Worm (Caenorhabditis elegans) whole organism, L3 larva: ENCODE results near the gene nhr-136.

Source experiments
- aly-2 ChIP-seq: fragments of 150-350 bp; optimal IDR thresholded peaks from 2 replicates; lab custom pipeline; 2014; ENCODE audit warnings: missing biosample characterization, missing genetic modification characterization
- egl-27 ChIP-seq: sonication (generic microtip); optimal IDR thresholded peaks from 4 replicates; lab custom pipeline; 2017; ENCODE audit warnings: missing biosample characterization, missing genetic modification reagents, missing genetic modification characterization
- elt-1 ChIP-seq: fragments of 150-350 bp; optimal IDR thresholded peaks from 2 replicates; lab custom pipeline; 2014; ENCODE audit warnings: missing biosample characterization, missing genetic modification characterization
- elt-2 ChIP-seq: sonication (generic microtip); optimal IDR thresholded peaks from 2 replicates; lab custom pipeline; 2016; ENCODE audit warnings: missing genetic modification reagents, mild to moderate bottlenecking, missing genetic modification characterization, missing compliant biosample characterization
- fos-1 ChIP-seq: fragments of 150-350 bp; optimal IDR thresholded peaks from 2 replicates; lab custom pipeline; 2014; ENCODE audit warnings: missing biosample characterization, missing genetic modification characterization
- lin-15B ChIP-seq: fragments of 150-350 bp; optimal IDR thresholded peaks from 2 replicates; lab custom pipeline; 2014; ENCODE audit warnings: missing biosample characterization, missing genetic modification characterization
- nhr-12 ChIP-seq: fragments of 150-350 bp; optimal IDR thresholded peaks from 2 replicates; lab custom pipeline; 2014; ENCODE audit warnings: missing biosample characterization, missing genetic modification characterization
- pqm-1 ChIP-seq: fragments of 150-350 bp; optimal IDR thresholded peaks from 2 replicates; lab custom pipeline; 2017; ENCODE audit warnings: missing biosample characterization, missing genetic modification characterization, inconsistent platforms
- skn-1 ChIP-seq: fragments of 150-350 bp; optimal IDR thresholded peaks from 2 replicates; lab custom pipeline; 2014; ENCODE audit warnings: missing biosample characterization, missing genetic modification characterization
- tbx-2 ChIP-seq: sonication (generic microtip); optimal IDR thresholded peaks from 2 replicates; lab custom pipeline; 2016; ENCODE audit warnings: mild to moderate bottlenecking, missing genetic modification characterization, missing compliant biosample characterization
- unc-39 ChIP-seq: sonication (generic microtip); optimal IDR thresholded peaks from 4 replicates; lab custom pipeline; 2017; ENCODE audit warnings: missing biosample characterization, missing genetic modification characterization
- zag-1 ChIP-seq: fragments of 150-350 bp; optimal IDR thresholded peaks from 2 replicates; lab custom pipeline; 2014; ENCODE audit warnings: missing biosample characterization, missing genetic modification characterization
- ztf-11 ChIP-seq: fragments of 150-350 bp; optimal IDR thresholded peaks from 2 replicates; lab custom pipeline; 2014; ENCODE audit warnings: missing biosample characterization, missing genetic modification characterization

- TF ChIP-seq lin-15B (no peak), egl-27 (tag; lab: Kevin White, UChicago) (no peak), ztf-11 (tag; lab: Kevin White, UChicago) (no peak), zag-1 (tag; lab: Kevin White, UChicago) (no peak), aly-2 (tag; lab: Kevin White, UChicago) (no peak), fos-1 (no peak), tbx-2 (tag; lab: Kevin White, UChicago) (no peak), elt-1 (tag; lab: Kevin White, UChicago) (no peak), nhr-12 (tag; lab: Kevin White, UChicago) (no peak), pqm-1 (tag; lab: Kevin White, UChicago) (peak; percentile 34), unc-39 (tag; lab: Kevin White, UChicago) (no peak), skn-1 (no peak), elt-2 (tag; lab: Kevin White, UChicago) (peak; percentile 17)
Measured at ce11 chrV:12103920-12104319, 3.0 kb upstream of the nhr-136 start, which contains the start of gene nhr-153.
